Fruit fly (Drosophila melanogaster) whole organism, wandering third instar larva: Measurements from ENCODE around the gene Chd64.

ENCODE experiments used
- CG32264 ChIP-seq: fragments of 200-800 bp; sonication (Bioruptor generic); optimal IDR thresholded peaks from 2 replicates; lab custom pipeline; 2016; ENCODE audit warnings: missing biosample characterization, missing genetic modification characterization
- CG9705 ChIP-seq: fragments of 200-800 bp; sonication (Bioruptor generic); optimal IDR thresholded peaks from 2 replicates; lab custom pipeline; 2018; ENCODE audit warnings: missing biosample characterization, mild to moderate bottlenecking, missing genetic modification characterization
- CrebA ChIP-seq: fragments of 200-800 bp; sonication (Bioruptor generic); optimal IDR thresholded peaks from 2 replicates; lab custom pipeline; 2016; ENCODE audit warnings: missing biosample characterization, mild to moderate bottlenecking, missing genetic modification characterization, borderline replicate concordance
- Dfd ChIP-seq: fragments of >200 bp; optimal IDR thresholded peaks from 2 replicates; lab custom pipeline; 2017; ENCODE audit warnings: missing biosample characterization, missing genetic modification characterization
- Dif ChIP-seq: fragments of 200-275, 200-300 bp; sonication (Bioruptor generic); optimal IDR thresholded peaks from 2 replicates; lab custom pipeline; 2018; ENCODE audit warnings: missing biosample characterization, missing genetic modification characterization; ENCODE audit not compliant: partially characterized antibody
- GATAd ChIP-seq: sonication (Bioruptor generic); optimal IDR thresholded peaks from 2 replicates; lab custom pipeline; 2016; ENCODE audit warnings: missing biosample characterization, missing genetic modification characterization
- HLH106 ChIP-seq: fragments of 200-800 bp; optimal IDR thresholded peaks from 3 replicates; lab custom pipeline; 2019; ENCODE audit warnings: missing biosample characterization, mild to moderate bottlenecking, missing genetic modification characterization, moderate library complexity
- Hnf4 ChIP-seq: fragments of 200-800 bp; sonication (Bioruptor generic); optimal IDR thresholded peaks from 2 replicates; lab custom pipeline; 2016; ENCODE audit warnings: missing biosample characterization, mild to moderate bottlenecking, missing genetic modification characterization
- Jra ChIP-seq: sonication (Bioruptor generic); optimal IDR thresholded peaks from 2 replicates; lab custom pipeline; 2016; ENCODE audit warnings: missing biosample characterization, missing genetic modification characterization
- N ChIP-seq: fragments of >200 bp; optimal IDR thresholded peaks from 2 replicates; lab custom pipeline; 2018; ENCODE audit warnings: missing biosample characterization, missing external identifiers, missing genetic modification characterization
- OdsH ChIP-seq: fragments of 200-800 bp; sonication (Bioruptor generic); optimal IDR thresholded peaks from 2 replicates; lab custom pipeline; 2016; ENCODE audit warnings: missing biosample characterization, mild to moderate bottlenecking, missing genetic modification characterization
- Rel ChIP-seq, 2 experiments: fragments of 200-800 bp; sonication (Bioruptor generic) in 1 of 2; optimal IDR thresholded peaks; 2 replicates in 1 of 2; 3 replicates in 1 of 2; lab custom pipeline; 2016 to 2019; ENCODE audit warnings: mild to moderate bottlenecking in 2 of 2, missing biosample characterization in 2 of 2, missing genetic modification characterization in 2 of 2, moderate library complexity in 1 of 2
- Sp1 ChIP-seq: fragments of 200-800 bp; sonication (Bioruptor generic); optimal IDR thresholded peaks from 3 replicates; lab custom pipeline; 2019; ENCODE audit warnings: missing biosample characterization, mild to moderate bottlenecking, missing genetic modification characterization, moderate library complexity
- Vsx2 ChIP-seq: fragments of 200-300, 225-300 bp; sonication (Bioruptor generic); optimal IDR thresholded peaks from 2 replicates; lab custom pipeline; 2018; ENCODE audit warnings: missing biosample characterization, missing genetic modification characterization; ENCODE audit not compliant: partially characterized antibody
- br ChIP-seq: fragments of 200-800 bp; sonication (Bioruptor generic); optimal IDR thresholded peaks from 2 replicates; lab custom pipeline; 2016; ENCODE audit warnings: missing biosample characterization, missing genetic modification characterization
- brk ChIP-seq: fragments of 200-800 bp; sonication (Bioruptor generic); optimal IDR thresholded peaks from 2 replicates; lab custom pipeline; 2016; ENCODE audit warnings: missing biosample characterization, mild to moderate bottlenecking, missing genetic modification characterization
- dl ChIP-seq, 2 experiments: fragments of 175-275, 200-275 bp in 1 of 2; fragments of 200-275 bp in 1 of 2; sonication (Bioruptor generic); optimal IDR thresholded peaks; lab custom pipeline; 2018; ENCODE audit warnings: mild to moderate bottlenecking in 2 of 2, missing biosample characterization in 2 of 2, missing genetic modification characterization in 2 of 2, moderate library complexity in 2 of 2; ENCODE audit not compliant: partially characterized antibody in 2 of 2, insufficient read depth in 1 of 2
- dmrt93B ChIP-seq: fragments of 200-800 bp; sonication (Bioruptor generic); optimal IDR thresholded peaks from 2 replicates; lab custom pipeline; 2018; ENCODE audit warnings: missing biosample characterization, mild to moderate bottlenecking, missing genetic modification characterization
- dsf ChIP-seq: sonication (Bioruptor generic); optimal IDR thresholded peaks from 2 replicates; lab custom pipeline; 2016; ENCODE audit warnings: missing biosample characterization, missing genetic modification characterization, borderline replicate concordance
- ey ChIP-seq: fragments of 200-800 bp; sonication (Bioruptor generic); optimal IDR thresholded peaks from 2 replicates; lab custom pipeline; 2016; ENCODE audit warnings: missing biosample characterization, missing genetic modification characterization
- foxo ChIP-seq, 2 experiments: fragments of 200-800 bp; sonication (Bioruptor generic); optimal IDR thresholded peaks; 2 replicates in 1 of 2; 3 replicates in 1 of 2; lab custom pipeline; 2016 to 2017; ENCODE audit warnings: missing biosample characterization in 2 of 2, missing genetic modification characterization in 2 of 2
- h ChIP-seq: fragments of 200-800 bp; sonication (Bioruptor generic); optimal IDR thresholded peaks from 3 replicates; lab custom pipeline; 2016; ENCODE audit warnings: missing biosample characterization, mild to moderate bottlenecking, missing genetic modification characterization
- lola ChIP-seq: fragments of >200 bp; optimal IDR thresholded peaks from 2 replicates; lab custom pipeline; 2017; ENCODE audit warnings: missing biosample characterization, missing genetic modification characterization
- psq ChIP-seq: fragments of 200-800 bp; sonication (Bioruptor generic); optimal IDR thresholded peaks from 3 replicates; lab custom pipeline; 2017; ENCODE audit warnings: missing biosample characterization, mild to moderate bottlenecking, missing genetic modification characterization, moderate library complexity
- rgr ChIP-seq: fragments of 200-800 bp; sonication (Bioruptor generic); optimal IDR thresholded peaks from 3 replicates; lab custom pipeline; 2016; ENCODE audit warnings: missing biosample characterization, mild to moderate bottlenecking, missing genetic modification characterization
- sage ChIP-seq: fragments of 200-800 bp; sonication (Bioruptor generic); optimal IDR thresholded peaks from 2 replicates; lab custom pipeline; 2016; ENCODE audit warnings: missing biosample characterization, mild to moderate bottlenecking, missing genetic modification characterization
- sv ChIP-seq: fragments of 200-800 bp; sonication (Bioruptor generic); optimal IDR thresholded peaks from 3 replicates; lab custom pipeline; 2016; ENCODE audit warnings: missing biosample characterization, missing genetic modification characterization
- tai ChIP-seq: sonication (Bioruptor generic); optimal IDR thresholded peaks from 2 replicates; lab custom pipeline; 2016; ENCODE audit warnings: missing biosample characterization, missing genetic modification characterization
- usp ChIP-seq: fragments of >200 bp; optimal IDR thresholded peaks from 2 replicates; lab custom pipeline; 2017; ENCODE audit warnings: missing biosample characterization, missing genetic modification characterization
- woc ChIP-seq: sonication (Bioruptor generic); optimal IDR thresholded peaks from 2 replicates; lab custom pipeline; 2016; ENCODE audit warnings: missing biosample characterization, mild to moderate bottlenecking, missing genetic modification characterization

Chd64 gene

dm6 chr3L:4119636-4120357 is 2.4 kb downstream of the Chd64 start:
- TF ChIP-seq h (peak; percentile 32), dsf (no peak)

DNA sequence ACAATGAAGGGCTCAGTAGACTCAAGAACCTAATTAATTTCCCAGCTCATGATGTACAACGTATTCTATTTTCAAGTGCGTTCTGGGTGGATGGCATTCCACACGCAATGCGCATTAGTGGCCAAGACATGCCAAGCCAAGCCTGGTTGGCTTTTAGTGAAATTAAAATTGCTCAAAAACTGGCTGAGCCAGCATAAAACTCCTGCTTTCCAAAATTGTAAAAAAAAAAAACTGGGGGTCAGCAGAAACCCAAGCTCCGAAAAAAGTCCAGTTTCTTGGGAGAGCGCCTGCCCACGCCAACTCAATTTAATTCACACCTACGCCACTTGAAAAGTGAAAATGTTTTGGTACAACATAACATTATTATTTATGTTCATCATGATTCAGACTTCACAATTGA is 3.8 kb downstream of the Chd64 start:
- TF ChIP-seq Dif (GFP tag; lab: Kevin White, UChicago) (no peak), N (GFP tag; lab: Kevin White, UChicago) (no peak), dsf (no peak), GATAd (no peak), sv (GFP tag; lab: Kevin White, UChicago) (no peak), HLH106 (no peak)
- TF ChIP-seq, all 38 proteins: peak for 0

dm6 chr3L:4117493-4117892 is 4.7 kb downstream of the Chd64 start:
- TF ChIP-seq Hnf4 (GFP tag; lab: Kevin White, UChicago) (no peak), CG32264 (no peak), Sp1 (GFP tag; lab: Kevin White, UChicago) (no peak), br (GFP tag; lab: Kevin White, UChicago) (no peak), OdsH (GFP tag; lab: Kevin White, UChicago) (no peak), h (no peak)

- TF ChIP-seq br (GFP tag; lab: Kevin White, UChicago) (no peak), Vsx2 (GFP tag; lab: Kevin White, UChicago) (no peak), Dif (GFP tag; lab: Kevin White, UChicago) (no peak), woc (GFP tag; lab: Kevin White, UChicago) (peak; percentile 9), Rel (GFP tag; optimal IDR thresholded peaks at IDR 0.05; lab: Kevin White, UChicago) (no peak), Rel (tag; optimal IDR thresholded peaks at IDR 0.05; lab: Kevin White, UChicago) (peak; percentile 85), usp (GFP tag; lab: Kevin White, UChicago) (no peak), Jra (GFP tag; lab: Kevin White, UChicago) (no peak), foxo (GFP tag; optimal IDR thresholded peaks at IDR 0.05; lab: Kevin White, UChicago) (peak in 1 of 2 experiments; percentile 14), dmrt93B (GFP tag; lab: Kevin White, UChicago) (no peak), CG9705 (no peak), rgr (peak; percentile 14), lola (GFP tag; lab: Kevin White, UChicago) (no peak), ey (GFP tag; lab: Kevin White, UChicago) (peak; percentile 12), Dfd (GFP tag; lab: Kevin White, UChicago) (no peak), tai (GFP tag; lab: Kevin White, UChicago) (no peak), CrebA (GFP tag; lab: Kevin White, UChicago) (no peak), dl (GFP tag; optimal IDR thresholded peaks at IDR 0.05; lab: Kevin White, UChicago; ENCODE audit: insufficient read depth in 1 of 2, partially characterized antibody in 2 of 2) (no peak), psq (GFP tag; lab: Kevin White, UChicago) (no peak), sage (no peak), OdsH (GFP tag; lab: Kevin White, UChicago) (peak; percentile 51), brk (GFP tag; lab: Kevin White, UChicago) (peak; percentile 13), h (no peak)
- TF ChIP-seq, all 38 proteins: peak for 7
Measured at dm6 chr3L:4116490-4117367, 5.5 kb downstream of the Chd64 start.
